Fruit fly (Drosophila melanogaster) whole organism, prepupa: ENCODE results near the gene Fbp2.

Experiments
- CG3919 ChIP-seq: fragments of 200-800 bp; sonication (Bioruptor generic); optimal IDR thresholded peaks from 3 replicates; lab custom pipeline; 2016; ENCODE audit warnings: missing biosample characterization, missing genetic modification characterization
- CG8319 ChIP-seq: fragments of 200-800 bp; sonication (Bioruptor generic); optimal IDR thresholded peaks from 3 replicates; lab custom pipeline; 2016; ENCODE audit warnings: missing biosample characterization, missing genetic modification characterization
- Eip78C ChIP-seq: fragments of 200-800 bp; sonication (Bioruptor generic); peaks from one replicate; lab custom pipeline; 2016; ENCODE audit warnings: missing biosample characterization, missing genetic modification characterization
- Eip93F ChIP-seq: fragments of 200-800 bp; sonication (Bioruptor generic); optimal IDR thresholded peaks from 2 replicates; lab custom pipeline; 2016; ENCODE audit warnings: missing biosample characterization, mild to moderate bottlenecking, missing genetic modification characterization
- Ets21C ChIP-seq: fragments of 200-800 bp; sonication (Bioruptor generic); optimal IDR thresholded peaks from 3 replicates; lab custom pipeline; 2016; ENCODE audit warnings: missing biosample characterization, missing genetic modification characterization
- Hr39 ChIP-seq: fragments of 200-800 bp; sonication (Bioruptor generic); optimal IDR thresholded peaks from 2 replicates; lab custom pipeline; 2016; ENCODE audit warnings: missing biosample characterization, missing genetic modification characterization
- Met ChIP-seq: fragments of 200-800 bp; sonication (Bioruptor generic); optimal IDR thresholded peaks from 3 replicates; lab custom pipeline; 2016; ENCODE audit warnings: missing biosample characterization, missing genetic modification characterization
- OdsH ChIP-seq: fragments of 200-800 bp; sonication (Bioruptor generic); optimal IDR thresholded peaks from 3 replicates; lab custom pipeline; 2016; ENCODE audit warnings: missing biosample characterization, missing genetic modification characterization
- Sox102F ChIP-seq: fragments of 200-800 bp; sonication (Bioruptor generic); optimal IDR thresholded peaks from 2 replicates; lab custom pipeline; 2016; ENCODE audit warnings: missing biosample characterization, mild to moderate bottlenecking, missing genetic modification characterization
- fd85E ChIP-seq: fragments of 200-800 bp; sonication (Bioruptor generic); optimal IDR thresholded peaks from 3 replicates; lab custom pipeline; 2016; ENCODE audit warnings: missing biosample characterization, missing genetic modification characterization
- net ChIP-seq: fragments of 200-800 bp; sonication (Bioruptor generic); optimal IDR thresholded peaks from 3 replicates; lab custom pipeline; 2016; ENCODE audit warnings: missing biosample characterization, missing genetic modification characterization
- pdm3 ChIP-seq: fragments of 200-800 bp; sonication (Bioruptor generic); optimal IDR thresholded peaks from 3 replicates; lab custom pipeline; 2016; ENCODE audit warnings: missing biosample characterization, missing genetic modification characterization
- spab ChIP-seq: fragments of 200-800 bp; sonication (Bioruptor generic); optimal IDR thresholded peaks from 2 replicates; lab custom pipeline; 2017; ENCODE audit warnings: missing biosample characterization, mild to moderate bottlenecking, missing genetic modification characterization, missing genetic modification reagents
- topi ChIP-seq: fragments of 200-800 bp; sonication (Bioruptor generic); optimal IDR thresholded peaks from 3 replicates; lab custom pipeline; 2016; ENCODE audit warnings: missing biosample characterization, missing genetic modification characterization

DNA sequence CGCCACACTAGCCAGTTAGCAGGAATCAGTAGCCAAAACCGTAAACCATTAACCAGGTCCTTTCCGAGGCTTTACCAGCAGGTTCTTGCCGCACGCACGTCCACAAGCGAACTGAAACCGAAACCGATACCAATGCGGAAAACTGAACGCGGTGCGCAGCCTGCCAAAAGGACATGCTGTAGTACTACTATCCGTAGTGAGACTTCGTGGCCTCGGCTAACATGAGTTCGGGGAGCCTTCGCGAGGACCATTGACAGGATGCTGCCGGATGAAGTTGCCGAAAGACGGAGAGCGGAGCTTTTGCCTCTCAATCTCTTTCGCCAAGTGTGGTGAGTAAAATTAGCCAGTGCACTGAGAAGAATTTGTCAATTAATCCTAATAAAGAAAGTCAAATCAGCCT, 11.5 kb upstream of the Fbp2 start, which contains the start of gene Shawl:
- TF ChIP-seq net (GFP tag; lab: Kevin White, UChicago) (no peak), OdsH (no peak), Ets21C (GFP tag; lab: Kevin White, UChicago) (no peak), Eip93F (GFP tag; lab: Kevin White, UChicago) (no peak), Met (GFP tag; lab: Kevin White, UChicago) (no peak), Eip78C (no peak), Sox102F (GFP tag; lab: Kevin White, UChicago) (no peak), pdm3 (GFP tag; lab: Kevin White, UChicago) (no peak), topi (no peak), CG3919 (GFP tag; lab: Kevin White, UChicago) (no peak), fd85E (GFP tag; lab: Kevin White, UChicago) (no peak), spab (GFP tag; lab: Kevin White, UChicago) (no peak), CG8319 (no peak), Hr39 (GFP tag; lab: Kevin White, UChicago) (no peak)
